Worm (Caenorhabditis elegans) whole organism, mixed stage, embryonic: ENCODE data around the gene C44H9.5.

Source experiments
- M03D4.4 ChIP-seq: sonication (generic microtip); optimal IDR thresholded peaks from 2 replicates; lab custom pipeline; 2017; ENCODE audit warnings: mild to moderate bottlenecking, missing genetic modification characterization, missing compliant biosample characterization
- bed-3 ChIP-seq: fragments of 200-800 bp; sonication (Bioruptor generic); optimal IDR thresholded peaks from 3 replicates; lab custom pipeline; 2018; ENCODE audit warnings: mild to moderate bottlenecking, missing genetic modification characterization, moderate library complexity, missing compliant biosample characterization
- blmp-1 ChIP-seq: fragments of 150-350 bp; optimal IDR thresholded peaks from 2 replicates; lab custom pipeline; 2014; ENCODE audit warnings: missing biosample characterization, missing genetic modification characterization
- ceh-39 ChIP-seq: fragments of 150-350 bp; optimal IDR thresholded peaks from 2 replicates; lab custom pipeline; 2014; ENCODE audit warnings: missing biosample characterization, missing genetic modification characterization
- ceh-43 ChIP-seq: fragments of 200-800 bp; sonication (Bioruptor generic); optimal IDR thresholded peaks from 2 replicates; lab custom pipeline; 2018; ENCODE audit warnings: mild to moderate bottlenecking, missing genetic modification characterization, moderate library complexity, missing compliant biosample characterization
- ceh-83 ChIP-seq: fragments of 200-800 bp; sonication (Bioruptor generic); optimal IDR thresholded peaks from 2 replicates; lab custom pipeline; 2018; ENCODE audit warnings: mild to moderate bottlenecking, missing genetic modification characterization, missing compliant biosample characterization
- ces-1 ChIP-seq: fragments of 150-350 bp; optimal IDR thresholded peaks from 2 replicates; lab custom pipeline; 2014; ENCODE audit warnings: missing biosample characterization, missing genetic modification reagents, missing genetic modification characterization
- cnd-1 ChIP-seq: fragments of 200-800 bp; sonication (Bioruptor generic); optimal IDR thresholded peaks from 2 replicates; lab custom pipeline; 2018; ENCODE audit warnings: mild to moderate bottlenecking, missing genetic modification characterization, missing compliant biosample characterization
- drap-1 ChIP-seq: fragments of 200-800 bp; sonication (Bioruptor generic); optimal IDR thresholded peaks from 3 replicates; lab custom pipeline; 2018; ENCODE audit warnings: mild to moderate bottlenecking, missing genetic modification characterization, missing compliant biosample characterization
- elt-1 ChIP-seq: sonication (generic microtip); optimal IDR thresholded peaks from 2 replicates; lab custom pipeline; 2017; ENCODE audit warnings: missing genetic modification characterization, mild to moderate bottlenecking, missing compliant biosample characterization, antibody characterized with exemption, moderate library complexity, borderline replicate concordance; ENCODE audit not compliant: insufficient read depth
- elt-3 ChIP-seq: fragments of 150-350 bp; optimal IDR thresholded peaks from 2 replicates; lab custom pipeline; 2014; ENCODE audit warnings: missing biosample characterization, missing genetic modification characterization
- flh-1 ChIP-seq: fragments of 200-800 bp; sonication (Bioruptor generic); optimal IDR thresholded peaks from 2 replicates; lab custom pipeline; 2018; ENCODE audit warnings: mild to moderate bottlenecking, missing genetic modification characterization, moderate library complexity, missing compliant biosample characterization
- ham-2 ChIP-seq: fragments of 200-800 bp; sonication (Bioruptor generic); optimal IDR thresholded peaks from 2 replicates; lab custom pipeline; 2018; ENCODE audit warnings: mild to moderate bottlenecking, missing genetic modification characterization, missing compliant biosample characterization
- hlh-1 ChIP-seq: fragments of 150-350 bp; optimal IDR thresholded peaks from 2 replicates; lab custom pipeline; 2014; ENCODE audit warnings: missing biosample characterization, missing genetic modification reagents, missing genetic modification characterization
- lin-13 ChIP-seq: fragments of 150-350 bp; optimal IDR thresholded peaks from 2 replicates; lab custom pipeline; 2014; ENCODE audit warnings: missing biosample characterization, missing genetic modification characterization
- lin-32 ChIP-seq: fragments of 200-800 bp; sonication (Bioruptor generic); optimal IDR thresholded peaks from 2 replicates; lab custom pipeline; 2018; ENCODE audit warnings: mild to moderate bottlenecking, missing genetic modification characterization, missing compliant biosample characterization
- lsy-2 ChIP-seq: fragments of 150-350 bp; optimal IDR thresholded peaks from 2 replicates; lab custom pipeline; 2014; ENCODE audit warnings: missing biosample characterization, missing genetic modification characterization
- mab-5 ChIP-seq: fragments of 150-350 bp; optimal IDR thresholded peaks from 2 replicates; lab custom pipeline; 2014; ENCODE audit warnings: missing biosample characterization, missing genetic modification characterization
- mep-1 ChIP-seq: fragments of 150-350 bp; optimal IDR thresholded peaks from 2 replicates; lab custom pipeline; 2017; ENCODE audit warnings: missing biosample characterization, missing genetic modification reagents, missing genetic modification characterization, inconsistent platforms
- mls-2 ChIP-seq: sonication (generic microtip); optimal IDR thresholded peaks from 2 replicates; lab custom pipeline; 2016; ENCODE audit warnings: mild to moderate bottlenecking, missing genetic modification characterization, moderate library complexity, missing compliant biosample characterization
- nhr-12 ChIP-seq: fragments of 150-350 bp; optimal IDR thresholded peaks from 2 replicates; lab custom pipeline; 2014; ENCODE audit warnings: missing biosample characterization, missing genetic modification characterization
- nhr-2 ChIP-seq: fragments of 150-350 bp; optimal IDR thresholded peaks from 2 replicates; lab custom pipeline; 2014; ENCODE audit warnings: missing biosample characterization, missing genetic modification characterization
- nhr-28 ChIP-seq: fragments of 150-350 bp; optimal IDR thresholded peaks from 2 replicates; lab custom pipeline; 2014; ENCODE audit warnings: missing biosample characterization, missing genetic modification characterization
- nhr-76 ChIP-seq: sonication (generic microtip); optimal IDR thresholded peaks from 2 replicates; lab custom pipeline; 2017; ENCODE audit warnings: missing biosample characterization, missing genetic modification characterization
- pha-4 ChIP-seq: fragments of 150-350 bp; optimal IDR thresholded peaks from 2 replicates; lab custom pipeline; 2018; ENCODE audit warnings: missing biosample characterization, missing genetic modification reagents, missing genetic modification characterization
- sem-2 ChIP-seq: fragments of 200-800 bp; sonication (Bioruptor generic); optimal IDR thresholded peaks from 2 replicates; lab custom pipeline; 2018; ENCODE audit warnings: mild to moderate bottlenecking, missing genetic modification characterization, missing compliant biosample characterization
- snpc-4 ChIP-seq: fragments of 150-350 bp; optimal IDR thresholded peaks from 2 replicates; lab custom pipeline; 2014; ENCODE audit warnings: missing biosample characterization, missing genetic modification characterization
- sptf-1 ChIP-seq: sonication (generic microtip); optimal IDR thresholded peaks from 2 replicates; lab custom pipeline; 2017; ENCODE audit warnings: mild to moderate bottlenecking, missing genetic modification characterization, moderate library complexity, missing compliant biosample characterization
- unc-120 ChIP-seq: sonication (generic microtip); optimal IDR thresholded peaks from 2 replicates; lab custom pipeline; 2017; ENCODE audit warnings: missing genetic modification characterization, missing compliant biosample characterization; ENCODE audit not compliant: poor library complexity, severe bottlenecking
- unc-39 ChIP-seq: fragments of 150-350 bp; optimal IDR thresholded peaks from 2 replicates; lab custom pipeline; 2014; ENCODE audit warnings: missing biosample characterization, missing genetic modification characterization
- unc-62 ChIP-seq: fragments of 150-350 bp; optimal IDR thresholded peaks from 2 replicates; lab custom pipeline; 2014; ENCODE audit warnings: missing biosample characterization, missing genetic modification reagents, missing genetic modification characterization
- zip-8 ChIP-seq: fragments of 150-350 bp; optimal IDR thresholded peaks from 2 replicates; lab custom pipeline; 2014; ENCODE audit warnings: missing biosample characterization, missing genetic modification characterization
- ztf-11 ChIP-seq: fragments of 150-350 bp; optimal IDR thresholded peaks from 2 replicates; lab custom pipeline; 2014; ENCODE audit warnings: missing biosample characterization, missing genetic modification characterization

The C44H9.5 gene

DNA sequence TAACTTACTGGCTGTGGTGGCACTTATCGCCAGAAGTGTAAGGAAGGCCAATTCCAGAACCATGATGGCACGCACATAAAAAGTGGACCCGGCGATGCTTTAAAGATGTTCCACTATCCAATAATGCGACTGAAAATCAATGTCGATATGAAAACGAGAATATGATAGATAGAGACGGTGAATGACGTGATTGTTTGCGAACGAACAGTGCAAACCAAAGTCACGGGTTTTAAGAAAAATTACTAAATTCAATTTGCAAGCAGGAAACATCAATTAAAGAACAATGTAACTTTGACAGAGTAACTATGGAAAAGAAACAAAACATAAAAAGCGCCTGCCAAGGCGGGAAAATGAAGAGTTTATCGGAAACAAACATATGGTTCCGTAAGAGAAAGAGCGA, at the start of gene C44H9.5:
TSS of gene C44H9.5 (minus strand) at position 129 of the 400 bp plus-strand sequence.
- TF ChIP-seq nhr-12 (tag; lab: Kevin White, UChicago) (no peak), mep-1 (no peak), unc-120 (tag; lab: Kevin White, UChicago) (no peak), cnd-1 (tag; lab: Kevin White, UChicago) (no peak), lin-13 (tag; lab: Kevin White, UChicago) (no peak), lin-32 (GFP tag; lab: Kevin White, UChicago) (no peak), elt-3 (no peak), pha-4 (tag; lab: Kevin White, UChicago) (no peak), M03D4.4 (tag; lab: Kevin White, UChicago) (no peak), elt-1 (no peak)

DNA sequence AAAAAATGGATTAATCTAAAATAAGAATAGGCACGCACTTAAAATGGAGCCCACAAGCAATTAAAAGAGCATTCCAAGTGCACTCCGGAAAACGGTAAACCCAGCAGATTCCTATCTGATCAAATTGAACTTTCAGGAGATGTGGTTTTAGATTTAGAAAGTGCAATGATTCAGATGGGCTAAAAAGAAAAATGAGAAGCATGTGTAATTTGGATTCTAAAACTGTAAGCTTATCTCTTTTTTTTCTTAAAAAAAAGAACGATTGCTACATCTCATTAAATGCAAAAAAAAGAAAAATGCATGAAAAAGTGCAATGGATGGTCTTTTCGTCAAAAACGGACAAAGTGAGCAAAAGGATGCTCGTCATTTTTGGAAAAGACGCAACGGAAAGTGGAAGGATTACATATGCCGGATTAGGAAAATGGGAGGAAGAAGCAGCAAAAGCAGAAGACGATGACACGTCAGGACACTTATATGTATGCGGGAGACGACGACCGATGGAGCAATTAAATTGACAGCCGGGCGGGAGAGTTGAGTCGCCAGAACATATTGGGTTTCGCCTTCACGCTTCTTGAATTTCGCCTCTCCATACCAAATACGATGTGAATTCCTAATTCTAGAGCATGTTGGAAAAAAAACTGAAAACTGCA, 49.0 kb upstream of the C44H9.5 start:
- TF ChIP-seq elt-1: no peak
- TF ChIP-seq ces-1 (GFP tag; lab: Kevin White, UChicago): peak; percentile 58
- no peak for TF ChIP-seq ztf-11
- TF ChIP-seq unc-62 (GFP tag; lab: Kevin White, UChicago): peak; percentile 53
- no peak for TF ChIP-seq unc-39 (tag; lab: Kevin White, UChicago)
- no peak for TF ChIP-seq cnd-1 (tag; lab: Kevin White, UChicago)

ce11 chrV:12897338-12897737, 47.7 kb upstream of the C44H9.5 start:
- no peak for TF ChIP-seq sem-2 (GFP tag; lab: Kevin White, UChicago)
- peak; percentile 24 for TF ChIP-seq nhr-2
- no peak for TF ChIP-seq lsy-2 (tag; lab: Kevin White, UChicago)
- no peak for TF ChIP-seq elt-3
- TF ChIP-seq zip-8 (tag; lab: Kevin White, UChicago): no peak
- peak; percentile 35 for TF ChIP-seq hlh-1 (tag; lab: Kevin White, UChicago)
- no peak for TF ChIP-seq ceh-43 (GFP tag; lab: Kevin White, UChicago)
- TF ChIP-seq mep-1: peak; percentile 73
- peak; percentile 95 for TF ChIP-seq ces-1 (GFP tag; lab: Kevin White, UChicago)
- peak; percentile 50 for TF ChIP-seq elt-1
- TF ChIP-seq cnd-1 (tag; lab: Kevin White, UChicago): no peak
- no peak for TF ChIP-seq sptf-1 (tag; lab: Kevin White, UChicago)
- no peak for TF ChIP-seq mls-2
- TF ChIP-seq ham-2 (GFP tag; lab: Kevin White, UChicago): peak; percentile 40

ce11 chrV:12896850-12897249, 47.2 kb upstream of the C44H9.5 start:
- no peak for TF ChIP-seq blmp-1 (tag; lab: Kevin White, UChicago)
- no peak for TF ChIP-seq nhr-76 (tag; lab: Kevin White, UChicago)
- TF ChIP-seq nhr-12 (tag; lab: Kevin White, UChicago): no peak
- TF ChIP-seq ces-1 (GFP tag; lab: Kevin White, UChicago): no peak
- peak; percentile 57 for TF ChIP-seq unc-120 (tag; lab: Kevin White, UChicago)
- no peak for TF ChIP-seq M03D4.4 (tag; lab: Kevin White, UChicago)
- no peak for TF ChIP-seq mab-5 (tag; lab: Kevin White, UChicago)
- TF ChIP-seq flh-1: no peak
- TF ChIP-seq bed-3 (GFP tag; lab: Kevin White, UChicago): no peak
- TF ChIP-seq mls-2: peak; percentile 15
- TF ChIP-seq lsy-2 (tag; lab: Kevin White, UChicago): no peak
- TF ChIP-seq mep-1: no peak
- TF ChIP-seq hlh-1 (tag; lab: Kevin White, UChicago): peak; percentile 95
- no peak for TF ChIP-seq cnd-1 (tag; lab: Kevin White, UChicago)
- no peak for TF ChIP-seq ceh-83 (GFP tag; lab: Kevin White, UChicago)
- no peak for TF ChIP-seq nhr-28
- no peak for TF ChIP-seq snpc-4 (tag; lab: Kevin White, UChicago)
- no peak for TF ChIP-seq elt-3
- no peak for TF ChIP-seq ztf-11
- TF ChIP-seq drap-1 (GFP tag; lab: Kevin White, UChicago): no peak
- TF ChIP-seq lin-13 (tag; lab: Kevin White, UChicago): no peak
- no peak for TF ChIP-seq nhr-2
- no peak for TF ChIP-seq sptf-1 (tag; lab: Kevin White, UChicago)
- peak; percentile 80 for TF ChIP-seq unc-62 (GFP tag; lab: Kevin White, UChicago)
- no peak for TF ChIP-seq ceh-43 (GFP tag; lab: Kevin White, UChicago)
- TF ChIP-seq sem-2 (GFP tag; lab: Kevin White, UChicago): no peak
- TF ChIP-seq zip-8 (tag; lab: Kevin White, UChicago): no peak
- TF ChIP-seq pha-4 (tag; lab: Kevin White, UChicago): no peak
- no peak for TF ChIP-seq elt-1
- no peak for TF ChIP-seq ceh-39 (tag; lab: Kevin White, UChicago)
- TF ChIP-seq lin-32 (GFP tag; lab: Kevin White, UChicago): no peak
- TF ChIP-seq, all 35 proteins: peak for 4
